Worm (Caenorhabditis elegans): Measurements from ENCODE around the gene flp-1.

- TF ChIP-seq mes-4 (tag; optimal IDR thresholded peaks at IDR 0.05) (no peak), let-607 (tag; optimal IDR thresholded peaks at IDR 0.05) (no peak), ZK185.1 (tag; optimal IDR thresholded peaks at IDR 0.05; ENCODE audit: poor library complexity, severe bottlenecking) (no peak)
These were observed 15.4 kb downstream of the flp-1 start for ce11 chrIV:9159863-9160262.
